Fruit fly (Drosophila melanogaster) whole organism: ENCODE measurements around the gene fit.

Source experiments
- CG8478 ChIP-seq: fragments of >200 bp; optimal IDR thresholded peaks from 2 replicates; lab custom pipeline; 2018; ENCODE audit warnings: inconsistent platforms
- psq ChIP-seq: fragments of >200 bp; optimal IDR thresholded peaks from 2 replicates; lab custom pipeline; 2017
- usp ChIP-seq: fragments of >200 bp; optimal IDR thresholded peaks from 2 replicates; lab custom pipeline; 2017; ENCODE audit warnings: missing biosample characterization, missing genetic modification characterization, mixed read lengths

- TF ChIP-seq usp (GFP tag; lab: Kevin White, UChicago) (no peak), psq (lab: Kevin White, UChicago) (no peak), CG8478 (lab: Kevin White, UChicago) (no peak)
These were observed 27.4 kb downstream of the fit start for dm6 chr3R:21856873-21857243.
